Fruit fly (Drosophila melanogaster) whole organism, embryonic: ENCODE results near the gene CG4594.

Experiments used
- Adf1 ChIP-seq: fragments of 200-800 bp; sonication (Bioruptor generic); IDR thresholded peaks from 2 replicates; pipeline ENCODE4 v1.3.6; 2022; ENCODE audit warnings: missing biosample characterization, missing genetic modification characterization
- Atf-2 ChIP-seq: fragments of 200-800 bp; sonication (Bioruptor generic); optimal IDR thresholded peaks from 2 replicates; lab custom pipeline; 2016; ENCODE audit warnings: missing biosample characterization, missing genetic modification characterization
- BtbVII ChIP-seq: fragments of 200-800 bp; sonication (Bioruptor generic); optimal IDR thresholded peaks from 3 replicates; lab custom pipeline; 2017; ENCODE audit warnings: missing biosample characterization, mild to moderate bottlenecking, missing genetic modification characterization
- CG1024 ChIP-seq: fragments of 200-800 bp; sonication (Bioruptor generic); IDR thresholded peaks from 2 replicates; pipeline ENCODE4 v1.3.6; 2022; ENCODE audit warnings: missing biosample characterization, missing genetic modification characterization
- CG10543 ChIP-seq: fragments of 200-800 bp; sonication (Bioruptor generic); optimal IDR thresholded peaks from 3 replicates; lab custom pipeline; 2017; ENCODE audit warnings: missing biosample characterization, mild to moderate bottlenecking, missing genetic modification characterization, moderate library complexity
- CG10959 ChIP-seq: fragments of 200-800 bp; sonication (Bioruptor generic); IDR thresholded peaks from 2 replicates; pipeline ENCODE4 v1.3.6; 2022; ENCODE audit warnings: missing biosample characterization, missing genetic modification characterization
- CG12071 ChIP-seq: fragments of 200-800 bp; sonication (Bioruptor generic); optimal IDR thresholded peaks from 3 replicates; lab custom pipeline; 2018; ENCODE audit warnings: missing biosample characterization, mild to moderate bottlenecking, missing genetic modification characterization
- CG12104 ChIP-seq: fragments of 200-800 bp; sonication (Bioruptor generic); optimal IDR thresholded peaks from 3 replicates; lab custom pipeline; 2016; ENCODE audit warnings: missing biosample characterization, missing genetic modification characterization
- CG15696 ChIP-seq: fragments of 200-800 bp; sonication (Bioruptor generic); optimal IDR thresholded peaks from 2 replicates; lab custom pipeline; 2019; ENCODE audit warnings: missing biosample characterization, mild to moderate bottlenecking, missing genetic modification characterization, moderate library complexity
- CG16815 ChIP-seq: fragments of 200-800 bp; sonication (Bioruptor generic); optimal IDR thresholded peaks from 3 replicates; lab custom pipeline; 2017; ENCODE audit warnings: missing biosample characterization, mild to moderate bottlenecking, missing genetic modification characterization
- CG1832 ChIP-seq: fragments of 200-800 bp; sonication (Bioruptor generic); optimal IDR thresholded peaks from 2 replicates; lab custom pipeline; 2017; ENCODE audit warnings: missing biosample characterization, mild to moderate bottlenecking, missing genetic modification characterization, inconsistent platforms
- CG3163 ChIP-seq: fragments of 200-800 bp; sonication (Bioruptor generic); optimal IDR thresholded peaks from 3 replicates; lab custom pipeline; 2016; ENCODE audit warnings: missing biosample characterization, missing genetic modification characterization
- CG33557 ChIP-seq: fragments of 200-800 bp; sonication (Bioruptor generic); optimal IDR thresholded peaks from 2 replicates; lab custom pipeline; 2019; ENCODE audit warnings: missing biosample characterization, mild to moderate bottlenecking, missing genetic modification characterization, moderate library complexity
- CG34376 ChIP-seq: fragments of 200-800 bp; sonication (Bioruptor generic); optimal IDR thresholded peaks from 2 replicates; lab custom pipeline; 2018; ENCODE audit warnings: missing biosample characterization, mild to moderate bottlenecking, missing genetic modification characterization
- CG6813 ChIP-seq: fragments of 200-800 bp; sonication (Bioruptor generic); optimal IDR thresholded peaks from 2 replicates; lab custom pipeline; 2017; ENCODE audit warnings: missing biosample characterization, missing genetic modification characterization, mild to moderate bottlenecking, moderate library complexity, missing genetic modification reagents
- CG6854 ChIP-seq: fragments of 200-800 bp; sonication (Bioruptor generic); optimal IDR thresholded peaks from 3 replicates; lab custom pipeline; 2017; ENCODE audit warnings: missing biosample characterization, mild to moderate bottlenecking, missing genetic modification characterization
- CG8944 ChIP-seq: fragments of 200-800 bp; sonication (Bioruptor generic); optimal IDR thresholded peaks from 3 replicates; lab custom pipeline; 2016; ENCODE audit warnings: missing biosample characterization, missing genetic modification characterization
- CG9437 ChIP-seq: fragments of 200-800 bp; sonication (Bioruptor generic); optimal IDR thresholded peaks from 2 replicates; lab custom pipeline; 2018; ENCODE audit warnings: missing biosample characterization, mild to moderate bottlenecking, missing genetic modification characterization
- CG9797 ChIP-seq: fragments of 200-800 bp; sonication (Bioruptor generic); optimal IDR thresholded peaks from 3 replicates; lab custom pipeline; 2018; ENCODE audit warnings: missing biosample characterization, mild to moderate bottlenecking, missing genetic modification characterization
- CHES-1-like ChIP-seq: fragments of 200-800 bp; sonication (Bioruptor generic); optimal IDR thresholded peaks from 2 replicates; lab custom pipeline; 2016; ENCODE audit warnings: missing biosample characterization, missing genetic modification characterization
- CTCF ChIP-seq: fragments of 200-800 bp; sonication (Bioruptor generic); optimal IDR thresholded peaks from 2 replicates; lab custom pipeline; 2017; ENCODE audit warnings: missing biosample characterization, mild to moderate bottlenecking, missing genetic modification characterization, moderate library complexity
- CkIIα-i1 ChIP-seq: fragments of 200-800 bp; sonication (Bioruptor generic); IDR thresholded peaks from 2 replicates; pipeline ENCODE4 v1.3.6; 2022; ENCODE audit warnings: missing biosample characterization, missing genetic modification characterization
- Dref ChIP-seq: fragments of 200-800 bp; sonication (Bioruptor generic); IDR thresholded peaks from 2 replicates; pipeline ENCODE4 v1.3.6; 2022; ENCODE audit warnings: missing biosample characterization, missing genetic modification characterization
- Ets65A ChIP-seq: fragments of 200-800 bp; sonication (Bioruptor generic); peaks from one replicate; lab custom pipeline; 2016; ENCODE audit warnings: missing biosample characterization, missing genetic modification characterization
- Fer3 ChIP-seq: fragments of 200-800 bp; sonication (Bioruptor generic); optimal IDR thresholded peaks from 2 replicates; lab custom pipeline; 2018; ENCODE audit warnings: missing biosample characterization, mild to moderate bottlenecking, missing genetic modification characterization, moderate library complexity
- Hand ChIP-seq: fragments of 200-800 bp; sonication (Bioruptor generic); optimal IDR thresholded peaks from 2 replicates; lab custom pipeline; 2017; ENCODE audit warnings: mild to moderate bottlenecking, missing biosample characterization, missing genetic modification reagents, missing genetic modification characterization
- Hr78 ChIP-seq, 2 experiments: fragments of 200-800 bp in 1 of 2; fragments of >200 bp in 1 of 2; sonication (Bioruptor generic) in 1 of 2; optimal IDR thresholded peaks; 2 replicates each; lab custom pipeline; 2017 to 2019; ENCODE audit warnings: missing biosample characterization in 2 of 2, missing genetic modification characterization in 2 of 2, mild to moderate bottlenecking in 1 of 2, moderate library complexity in 1 of 2
- MESR4 ChIP-seq: fragments of 200-800 bp; sonication (Bioruptor generic); optimal IDR thresholded peaks from 2 replicates; lab custom pipeline; 2018; ENCODE audit warnings: missing biosample characterization, mild to moderate bottlenecking, missing genetic modification characterization, moderate library complexity
- NC2α ChIP-seq: fragments of 200-800 bp; sonication (Bioruptor generic); optimal IDR thresholded peaks from 2 replicates; lab custom pipeline; 2016; ENCODE audit warnings: missing biosample characterization, missing genetic modification characterization
- Optix ChIP-seq: fragments of 200-800 bp; sonication (Bioruptor generic); IDR thresholded peaks from 3 replicates; pipeline ENCODE4 v1.3.6; 2022; ENCODE audit warnings: missing biosample characterization, missing genetic modification characterization
- ato ChIP-seq: fragments of 200-800 bp; sonication (Bioruptor generic); IDR thresholded peaks from 2 replicates; pipeline ENCODE4 v1.3.6; 2022; ENCODE audit warnings: missing biosample characterization, missing genetic modification characterization; ENCODE audit not compliant: partially characterized antibody
- chif ChIP-seq, 2 experiments: fragments of 200-800 bp; sonication (Bioruptor generic); optimal IDR thresholded peaks; 3 replicates each; lab custom pipeline; 2016; ENCODE audit warnings: missing biosample characterization in 2 of 2, missing genetic modification characterization in 2 of 2
- dimm ChIP-seq: fragments of 200-800 bp; sonication (Bioruptor generic); IDR thresholded peaks from 2 replicates; pipeline ENCODE4 v1.3.6; 2022; ENCODE audit warnings: missing biosample characterization, missing genetic modification characterization
- exex ChIP-seq: fragments of 200-800 bp; sonication (Bioruptor generic); optimal IDR thresholded peaks from 4 replicates; lab custom pipeline; 2018; ENCODE audit warnings: missing biosample characterization, mild to moderate bottlenecking, missing genetic modification characterization, moderate library complexity
- gem ChIP-seq: fragments of 200-800 bp; sonication (Bioruptor generic); optimal IDR thresholded peaks from 2 replicates; lab custom pipeline; 2019; ENCODE audit warnings: missing biosample characterization, mild to moderate bottlenecking, missing genetic modification characterization, moderate library complexity
- grn ChIP-seq: fragments of 200-800 bp; sonication (Bioruptor generic); optimal IDR thresholded peaks from 3 replicates; lab custom pipeline; 2017; ENCODE audit warnings: missing biosample characterization, missing genetic modification characterization
- gsb-n ChIP-seq: fragments of 200-800 bp; sonication (Bioruptor generic); optimal IDR thresholded peaks from 3 replicates; lab custom pipeline; 2018; ENCODE audit warnings: missing biosample characterization, mild to moderate bottlenecking, missing genetic modification characterization
- ind ChIP-seq: fragments of 200-800 bp; sonication (Bioruptor generic); optimal IDR thresholded peaks from 3 replicates; lab custom pipeline; 2016; ENCODE audit warnings: missing biosample characterization, missing genetic modification characterization
- jing ChIP-seq: fragments of 200-800 bp; sonication (Bioruptor generic); optimal IDR thresholded peaks from 2 replicates; lab custom pipeline; 2018; ENCODE audit warnings: missing biosample characterization, mild to moderate bottlenecking, missing genetic modification characterization
- lola ChIP-seq, 3 experiments: fragments of >200 bp in 2 of 3; fragments of 200-800 bp in 1 of 3; sonication (Bioruptor generic) in 1 of 3; optimal IDR thresholded peaks; 2 replicates each; lab custom pipeline; 2017 to 2019; ENCODE audit warnings: missing biosample characterization in 3 of 3, missing genetic modification characterization in 3 of 3, mild to moderate bottlenecking in 1 of 3, moderate library complexity in 1 of 3
- otp ChIP-seq: fragments of 200-800 bp; sonication (Bioruptor generic); IDR thresholded peaks from 3 replicates; pipeline ENCODE4, ENCODE4 v1.3.6; 2022; ENCODE audit warnings: missing biosample characterization, missing genetic modification characterization
- salm ChIP-seq: fragments of 200-800 bp; sonication (Bioruptor generic); optimal IDR thresholded peaks from 2 replicates; lab custom pipeline; 2018; ENCODE audit warnings: missing biosample characterization, mild to moderate bottlenecking, missing genetic modification characterization
- sd ChIP-seq: fragments of 200-800 bp; sonication (Bioruptor generic); optimal IDR thresholded peaks from 3 replicates; lab custom pipeline; 2018; ENCODE audit warnings: missing biosample characterization, mild to moderate bottlenecking, missing genetic modification characterization, moderate library complexity
- sisA ChIP-seq: fragments of 200-800 bp; sonication (Bioruptor generic); IDR thresholded peaks from 2 replicates; pipeline ENCODE4 v1.3.6; 2022; ENCODE audit warnings: missing biosample characterization, missing genetic modification characterization
- slp2 ChIP-seq: fragments of 200-800 bp; sonication (Bioruptor generic); optimal IDR thresholded peaks from 2 replicates; lab custom pipeline; 2016; ENCODE audit warnings: missing biosample characterization, missing genetic modification characterization
- tin ChIP-seq: fragments of 200-800 bp; sonication (Bioruptor generic); optimal IDR thresholded peaks from 3 replicates; lab custom pipeline; 2016; ENCODE audit warnings: missing biosample characterization, missing genetic modification characterization
- zen ChIP-seq: fragments of 200-800 bp; sonication (Bioruptor generic); optimal IDR thresholded peaks from 3 replicates; lab custom pipeline; 2018; ENCODE audit warnings: missing biosample characterization, mild to moderate bottlenecking, missing genetic modification characterization, moderate library complexity

Gene CG4594

dm6 chr2L:9947738-9948519 lies 28.0 kb downstream of the CG4594 start (continued):
- TF ChIP-seq lola (GFP tag; optimal IDR thresholded peaks at IDR 0.05; lab: Kevin White, UChicago) (no peak), jing (GFP tag; lab: Kevin White, UChicago) (no peak), CG33557 (GFP tag; lab: Kevin White, UChicago) (no peak), MESR4 (GFP tag; lab: Kevin White, UChicago) (no peak), CG12104 (GFP tag; lab: Kevin White, UChicago) (no peak), CG12071 (GFP tag; lab: Kevin White, UChicago) (no peak), Atf-2 (no peak), ato (GFP tag; lab: Robert Waterston, UW) (no peak), salm (tag; lab: Kevin White, UChicago) (no peak), grn (GFP tag; lab: Kevin White, UChicago) (peak; percentile 66), CG16815 (GFP tag; lab: Kevin White, UChicago) (no peak), CTCF (GFP tag; lab: Kevin White, UChicago) (no peak), gem (peak; percentile 5), otp (GFP tag; lab: Robert Waterston, UW) (no peak), CG1832 (GFP tag; lab: Kevin White, UChicago) (no peak), CG10543 (peak; percentile 27), CG34376 (peak; percentile 69)

dm6 chr2L:9948520-9948858 lies 28.5 kb downstream of the CG4594 start:
- no peak for TF ChIP-seq sisA (GFP tag; lab: Robert Waterston, UW)
- TF ChIP-seq Dref (GFP tag; lab: Robert Waterston, UW) = no peak
- TF ChIP-seq CG6813 = no peak
- peak in 1 of 2 experiments; percentile 28 for TF ChIP-seq Hr78 (GFP tag; optimal IDR thresholded peaks at IDR 0.05; lab: Kevin White, UChicago)
- TF ChIP-seq Ets65A (GFP tag; lab: Kevin White, UChicago) = peak; percentile 55
- TF ChIP-seq dimm (GFP tag; lab: Robert Waterston, UW) = no peak
- no peak for TF ChIP-seq gsb-n
- peak; percentile 16 for TF ChIP-seq Fer3
- no peak for TF ChIP-seq chif (GFP tag; optimal IDR thresholded peaks at IDR 0.05; lab: Kevin White, UChicago)
- no peak for TF ChIP-seq slp2 (GFP tag; lab: Kevin White, UChicago)

- no peak for TF ChIP-seq Adf1 (GFP tag; lab: Robert Waterston, UW)
- TF ChIP-seq sd (tag; lab: Kevin White, UChicago) = peak; percentile 56
- no peak for TF ChIP-seq tin
- TF ChIP-seq CG9797 (GFP tag; lab: Kevin White, UChicago) = no peak
- no peak for TF ChIP-seq CG15696 (tag; lab: Kevin White, UChicago)
- peak; percentile 88 for TF ChIP-seq exex (tag; lab: Kevin White, UChicago)
- no peak for TF ChIP-seq NC2α
- TF ChIP-seq CG9437 (GFP tag; lab: Kevin White, UChicago) = no peak
- TF ChIP-seq CHES-1-like (GFP tag; lab: Kevin White, UChicago) = no peak
- TF ChIP-seq zen (tag; lab: Kevin White, UChicago) = no peak
- no peak for TF ChIP-seq Optix
- TF ChIP-seq CkIIα-i1 (GFP tag; lab: Robert Waterston, UW) = no peak
- TF ChIP-seq CG1024 (GFP tag; lab: Robert Waterston, UW) = no peak
- no peak for TF ChIP-seq CG6854
- no peak for TF ChIP-seq CG8944 (GFP tag; lab: Kevin White, UChicago)
- no peak for TF ChIP-seq CG10959 (GFP tag; lab: Robert Waterston, UW)
- no peak for TF ChIP-seq chif (GFP tag; optimal IDR thresholded peaks at IDR 0.05; lab: Kevin White, UChicago)
- no peak for TF ChIP-seq Hand (GFP tag; lab: Kevin White, UChicago)
- no peak for TF ChIP-seq CG3163 (GFP tag; lab: Kevin White, UChicago)
- TF ChIP-seq BtbVII (GFP tag; lab: Kevin White, UChicago) = peak; percentile 35
- no peak for TF ChIP-seq ind (GFP tag; lab: Kevin White, UChicago)
These were observed 29.5 kb downstream of the CG4594 start for dm6 chr2L:9949178-9950062.
